Fruit fly (Drosophila melanogaster) Kc167 (cell line): ENCODE measurements around the gene Polr1B.

Source experiments
- Myc ChIP-seq: fragments of >200 bp; optimal IDR thresholded peaks from 2 replicates; lab custom pipeline; 2017; ENCODE audit warnings: missing external identifiers
- Sin3A ChIP-seq: fragments of >200 bp; optimal IDR thresholded peaks from 2 replicates; lab custom pipeline; 2018; ENCODE audit warnings: missing external identifiers
- h ChIP-seq: fragments of >200 bp; optimal IDR thresholded peaks from 3 replicates; lab custom pipeline; 2018; ENCODE audit warnings: missing external identifiers
- insv ChIP-seq: fragments of >200 bp; optimal IDR thresholded peaks from 3 replicates; lab custom pipeline; 2018; ENCODE audit warnings: missing external identifiers
- psq ChIP-seq: fragments of >200 bp; optimal IDR thresholded peaks from 2 replicates; lab custom pipeline; 2017; ENCODE audit warnings: missing external identifiers
- ttk ChIP-seq: sonication (Bioruptor generic); optimal IDR thresholded peaks from 2 replicates; lab custom pipeline; 2017; ENCODE audit warnings: missing external identifiers

DNA sequence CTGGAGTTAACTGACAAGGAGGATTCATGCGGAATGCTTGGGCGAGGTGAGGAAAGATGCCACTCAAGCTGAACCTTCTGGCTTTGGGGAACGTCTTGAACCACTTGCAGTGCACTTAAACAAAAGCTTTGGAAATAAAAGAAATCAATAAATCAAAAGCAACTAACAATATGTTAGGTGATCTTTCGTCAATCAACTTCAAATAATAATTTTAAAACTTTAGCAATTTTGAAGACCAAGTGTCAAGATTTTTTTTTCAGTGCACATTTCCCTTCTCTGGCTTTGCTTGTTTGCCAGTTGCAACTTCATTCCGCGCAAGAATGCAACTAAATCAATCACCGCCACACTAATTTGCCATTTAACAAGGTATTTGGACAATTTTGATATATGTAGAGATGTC is 21.3 kb upstream of the Polr1B start:
- TF ChIP-seq Sin3A (lab: Kevin White, UChicago) (no peak), ttk (lab: Kevin White, UChicago) (no peak), insv (lab: Kevin White, UChicago) (no peak), Myc (lab: Kevin White, UChicago) (no peak), h (lab: Kevin White, UChicago) (no peak), psq (lab: Kevin White, UChicago) (no peak)
